Worm (Caenorhabditis elegans) whole organism, L1 larva: ENCODE results near the gene W08G11.5.
A peak's percentile ranks its signal among the peaks of the same experiment; 100 is the strongest.
"Not testable (repeated sequence)": the region's sequence is repeated elsewhere in the genome, so short reads cannot be mapped to it uniquely, and the experiment has no call there.

ENCODE experiments used
- C16A3.4 ChIP-seq: fragments of 150-350 bp; optimal IDR thresholded peaks from 2 replicates; lab custom pipeline; 2014; ENCODE audit warnings: missing biosample characterization, missing genetic modification characterization
- C34B4.2 ChIP-seq: sonication (generic microtip); optimal IDR thresholded peaks from 2 replicates; lab custom pipeline; 2017; ENCODE audit warnings: mild to moderate bottlenecking, missing genetic modification characterization, missing compliant biosample characterization
- F16B12.6 ChIP-seq: fragments of 150-350 bp; optimal IDR thresholded peaks from 2 replicates; lab custom pipeline; 2014; ENCODE audit warnings: missing biosample characterization, missing genetic modification characterization
- blmp-1 ChIP-seq: fragments of 150-350 bp; optimal IDR thresholded peaks from 2 replicates; lab custom pipeline; 2014; ENCODE audit warnings: missing biosample characterization, missing genetic modification characterization
- ceh-8 ChIP-seq: fragments of 200-800 bp; sonication (Bioruptor generic); optimal IDR thresholded peaks from 2 replicates; lab custom pipeline; 2018; ENCODE audit warnings: mild to moderate bottlenecking, missing genetic modification characterization, moderate library complexity, missing compliant biosample characterization
- ceh-82 ChIP-seq, 3 experiments: fragments of 150-350 bp in 1 of 3; sonication (generic microtip) in 2 of 3; optimal IDR thresholded peaks; 2 replicates each; lab custom pipeline; 2014 to 2017; ENCODE audit warnings: missing biosample characterization in 3 of 3, missing genetic modification characterization in 3 of 3
- efl-1 ChIP-seq, 4 experiments: fragments of 150-350 bp; optimal IDR thresholded peaks in 3 of 4; peaks in 1 of 4; 1 replicate in 1 of 4; 2 replicates in 3 of 4; lab custom pipeline; 2014; ENCODE audit warnings: missing biosample characterization in 2 of 4, missing genetic modification characterization in 2 of 4, missing genetic modification reagents in 2 of 4
- egl-13 ChIP-seq: sonication (generic microtip); optimal IDR thresholded peaks from 2 replicates; lab custom pipeline; 2016; ENCODE audit warnings: missing genotype, missing genetic modification reagents, missing genetic modification characterization, missing compliant biosample characterization
- elt-2 ChIP-seq: sonication (generic microtip); optimal IDR thresholded peaks from 2 replicates; lab custom pipeline; 2016; ENCODE audit warnings: missing genetic modification characterization, mild to moderate bottlenecking, inconsistent platforms, missing compliant biosample characterization, missing genetic modification reagents
- fkh-4 ChIP-seq: sonication (generic microtip); optimal IDR thresholded peaks from 2 replicates; lab custom pipeline; 2016; ENCODE audit warnings: missing compliant biosample characterization, missing genetic modification characterization, borderline replicate concordance
- fkh-8 ChIP-seq: sonication (generic microtip); optimal IDR thresholded peaks from 2 replicates; lab custom pipeline; 2016; ENCODE audit warnings: mild to moderate bottlenecking, missing genetic modification characterization, missing compliant biosample characterization
- fos-1 ChIP-seq: fragments of 150-350 bp; optimal IDR thresholded peaks from 2 replicates; lab custom pipeline; 2014; ENCODE audit warnings: missing biosample characterization, missing genetic modification characterization
- grh-1 ChIP-seq: fragments of 200-800 bp; sonication (Bioruptor generic); IDR thresholded peaks from 2 replicates; pipeline ENCODE4 v1.3.6; 2022; ENCODE audit warnings: missing genetic modification reagents, missing genetic modification characterization, missing compliant biosample characterization
- hlh-4 ChIP-seq: sonication (generic microtip); optimal IDR thresholded peaks from 2 replicates; lab custom pipeline; 2016; ENCODE audit warnings: mild to moderate bottlenecking, missing genetic modification characterization, missing compliant biosample characterization
- hpl-2 ChIP-seq: fragments of 150-350 bp; optimal IDR thresholded peaks from 2 replicates; lab custom pipeline; 2014; ENCODE audit warnings: missing biosample characterization, missing genetic modification reagents, missing genetic modification characterization
- isw-1 ChIP-seq: fragments of 200-800 bp; sonication (Bioruptor generic); IDR thresholded peaks from 2 replicates; pipeline ENCODE4 v1.3.6; 2022; ENCODE audit warnings: missing genetic modification characterization, missing compliant biosample characterization
- jun-1 ChIP-seq: fragments of 150-350 bp; optimal IDR thresholded peaks from 2 replicates; lab custom pipeline; 2014; ENCODE audit warnings: missing biosample characterization, missing genetic modification reagents, missing genetic modification characterization
- lin-13 ChIP-seq: fragments of 150-350 bp; optimal IDR thresholded peaks from 2 replicates; lab custom pipeline; 2014; ENCODE audit warnings: missing biosample characterization, missing genetic modification reagents, missing genetic modification characterization
- lin-35 ChIP-seq, 2 experiments: fragments of 150-350 bp; optimal IDR thresholded peaks; 2 replicates each; lab custom pipeline; 2014; ENCODE audit warnings: missing biosample characterization in 2 of 2, missing genetic modification characterization in 2 of 2, missing genetic modification reagents in 2 of 2
- lin-39 ChIP-seq: fragments of 150-350 bp; optimal IDR thresholded peaks from 2 replicates; lab custom pipeline; 2014; ENCODE audit warnings: missing biosample characterization, missing genetic modification reagents, missing genetic modification characterization
- lir-3 ChIP-seq: sonication (generic microtip); optimal IDR thresholded peaks from 2 replicates; lab custom pipeline; 2016; ENCODE audit warnings: mild to moderate bottlenecking, missing genetic modification characterization, moderate library complexity, missing compliant biosample characterization; ENCODE audit not compliant: poor library complexity
- mdl-1 ChIP-seq, 2 experiments: fragments of 150-350 bp; optimal IDR thresholded peaks; 2 replicates each; lab custom pipeline; 2014 to 2017; ENCODE audit warnings: missing biosample characterization in 2 of 2, missing genetic modification characterization in 2 of 2, inconsistent platforms in 1 of 2
- nhr-20 ChIP-seq: sonication (generic microtip); optimal IDR thresholded peaks from 2 replicates; lab custom pipeline; 2016; ENCODE audit warnings: mild to moderate bottlenecking, missing genetic modification characterization, missing compliant biosample characterization
- nhr-237 ChIP-seq: fragments of 150-350 bp; optimal IDR thresholded peaks from 2 replicates; lab custom pipeline; 2014; ENCODE audit warnings: missing biosample characterization, missing genetic modification characterization
- nhr-84 ChIP-seq: sonication (generic microtip); optimal IDR thresholded peaks from 2 replicates; lab custom pipeline; 2017; ENCODE audit warnings: missing biosample characterization, missing genetic modification characterization
- pax-3 ChIP-seq: fragments of 200-800 bp; sonication (Bioruptor generic); optimal IDR thresholded peaks from 2 replicates; lab custom pipeline; 2018; ENCODE audit warnings: mild to moderate bottlenecking, missing genetic modification characterization, moderate library complexity, missing compliant biosample characterization
- rnt-1 ChIP-seq: sonication (generic microtip); optimal IDR thresholded peaks from 2 replicates; lab custom pipeline; 2016; ENCODE audit warnings: mild to moderate bottlenecking, missing genetic modification characterization, moderate library complexity, missing compliant biosample characterization
- sox-4 ChIP-seq: sonication (generic microtip); optimal IDR thresholded peaks from 2 replicates; lab custom pipeline; 2016; ENCODE audit warnings: missing genetic modification characterization, missing compliant biosample characterization
- swsn-7 ChIP-seq: sonication (generic microtip); optimal IDR thresholded peaks from 2 replicates; lab custom pipeline; 2016; ENCODE audit warnings: missing genetic modification characterization, missing compliant biosample characterization
- tbx-2 ChIP-seq: sonication (generic microtip); optimal IDR thresholded peaks from 2 replicates; lab custom pipeline; 2016; ENCODE audit warnings: missing genetic modification characterization, missing compliant biosample characterization
- tlp-1 ChIP-seq: fragments of 150-350 bp; optimal IDR thresholded peaks from 2 replicates; lab custom pipeline; 2014; ENCODE audit warnings: missing biosample characterization, missing genetic modification characterization
- unc-30 ChIP-seq: sonication (generic microtip); optimal IDR thresholded peaks from 2 replicates; lab custom pipeline; 2017; ENCODE audit warnings: missing biosample characterization, missing genetic modification characterization
- unc-86 ChIP-seq: sonication (generic microtip); optimal IDR thresholded peaks from 2 replicates; lab custom pipeline; 2016; ENCODE audit warnings: missing genetic modification characterization, missing compliant biosample characterization
- unc-98 ChIP-seq: fragments of 200-800 bp; sonication (Bioruptor generic); IDR thresholded peaks from 2 replicates; pipeline ENCODE4 v1.3.6; 2022; ENCODE audit warnings: missing genetic modification characterization, missing compliant biosample characterization
- xbp-1 ChIP-seq: sonication (generic microtip); optimal IDR thresholded peaks from 2 replicates; lab custom pipeline; 2016; ENCODE audit warnings: missing genetic modification characterization, missing compliant biosample characterization
- ztf-4 ChIP-seq: fragments of 150-350 bp; optimal IDR thresholded peaks from 2 replicates; lab custom pipeline; 2014; ENCODE audit warnings: missing biosample characterization, missing genetic modification characterization

The W08G11.5 gene

ce11 chrV:16393728-16394127 lies 47.4 kb upstream of the W08G11.5 start, which contains the start of gene srd-63:
TSS of gene srd-63 (minus strand) at chrV:16393828.
- TF ChIP-seq hpl-2 (GFP tag; lab: Kevin White, UChicago) (no peak), unc-98 (no peak), unc-30 (no peak), lin-39 (tag; lab: Kevin White, UChicago) (no peak), nhr-237 (tag; lab: Kevin White, UChicago) (no peak), swsn-7 (no peak), unc-86 (no peak), grh-1 (GFP tag; lab: Robert Waterston, UW) (no peak), tbx-2 (no peak), mdl-1 (tag; optimal IDR thresholded peaks at IDR 0.05; lab: Kevin White, UChicago) (no peak), blmp-1 (tag; lab: Kevin White, UChicago) (no peak), C34B4.2 (no peak), pax-3 (tag; lab: Kevin White, UChicago) (no peak), lin-13 (GFP tag; lab: Kevin White, UChicago) (no peak), elt-2 (tag; lab: Kevin White, UChicago) (no peak), lir-3 (tag; lab: Kevin White, UChicago) (no peak), C16A3.4 (tag; lab: Kevin White, UChicago) (no peak), rnt-1 (tag; lab: Kevin White, UChicago) (no peak)

- TF ChIP-seq nhr-20 (tag; lab: Kevin White, UChicago) (peak; percentile 75), lin-35 (GFP tag; optimal IDR thresholded peaks at IDR 0.05; lab: Kevin White, UChicago) (peak in 1 of 2 experiments; percentile 28), fkh-8 (no peak), elt-2 (tag; lab: Kevin White, UChicago) (peak; percentile 4)
- TF ChIP-seq, all 84 proteins: peak for 3
Observed at ce11 chrV:16390655-16391054, 44.3 kb upstream of the W08G11.5 start, which contains the start of gene gst-44. TSS of gene gst-44 (plus strand) at chrV:16390891.

ce11 chrV:16388268-16388667 lies 42.0 kb upstream of the W08G11.5 start, which contains the start of gene sri-65:
TSS of gene sri-65 (minus strand) at chrV:16388368.
- TF ChIP-seq hlh-4 (tag; lab: Kevin White, UChicago) = peak; percentile 88
- TF ChIP-seq unc-98 = no peak
- TF ChIP-seq fkh-4 (tag; lab: Kevin White, UChicago) = no peak
- no peak for TF ChIP-seq ceh-8 (GFP tag; lab: Kevin White, UChicago)

ce11 chrV:16383729-16384128 lies 37.4 kb upstream of the W08G11.5 start, which contains the start of gene F13A7.7:
TSS of gene F13A7.7 (minus strand) at chrV:16383829.
- not testable (repeated sequence) for TF ChIP-seq unc-30; tlp-1; nhr-84 (tag; lab: Kevin White, UChicago)

- TF ChIP-seq ceh-8 (GFP tag; lab: Kevin White, UChicago) (no peak), egl-13 (tag; lab: Kevin White, UChicago) (no peak), unc-30 (no peak), efl-1 (optimal IDR thresholded peaks at IDR 0.05; lab: Kevin White, UChicago) (no peak), efl-1 (GFP tag; optimal IDR thresholded peaks at IDR 0.05 in 1 of 2; lab: Kevin White, UChicago) (peak in 1 of 2 experiments; percentile 58), ztf-4 (tag; lab: Kevin White, UChicago) (no peak)
Observed at ce11 chrV:16382949-16383348, 36.6 kb upstream of the W08G11.5 start.

ce11 chrV:16377849-16378248 lies 31.5 kb upstream of the W08G11.5 start, which contains the start of gene F13A7.1:
TSS of gene F13A7.1 (minus strand) at chrV:16377949.
- TF ChIP-seq ceh-82 (tag; optimal IDR thresholded peaks at IDR 0.05; lab: Kevin White, UChicago) (no peak), sox-4 (tag; lab: Kevin White, UChicago) (no peak), isw-1 (GFP tag; lab: Robert Waterston, UW) (no peak), F16B12.6 (tag; lab: Kevin White, UChicago) (no peak), fos-1 (tag; lab: Kevin White, UChicago) (no peak), xbp-1 (no peak), jun-1 (no peak), egl-13 (tag; lab: Kevin White, UChicago) (no peak)
